Fruit fly (Drosophila melanogaster): Measurements from ENCODE around the gene kek5.

kek5 gene

dm6 chrX:19494830-19495610 is 142.0 kb downstream of the kek5 start, which contains the start of the genes ksh, CG14200 and Pfrx (continued):
- TF ChIP-seq CG7839 (tag; optimal IDR thresholded peaks at IDR 0.05) = no peak
- peak; percentile 88 for TF ChIP-seq vnd (GFP tag; IDR thresholded peaks at IDR 0.05; ENCODE audit: partially characterized antibody)
- TF ChIP-seq pfk (GFP tag; optimal IDR thresholded peaks at IDR 0.05) = peak; percentile 31
- peak; percentile 64; the same call in 2 of the 3 replicates for TF ChIP-seq CG11560 (tag; IDR thresholded peaks at IDR 0.05)
- peak; percentile 39 for TF ChIP-seq nmo (GFP tag; optimal IDR thresholded peaks at IDR 0.05)
- no peak for TF ChIP-seq ci (GFP tag; IDR thresholded peaks at IDR 0.05)
- no peak for TF ChIP-seq CG9215 (GFP tag; IDR thresholded peaks at IDR 0.05)
- TF ChIP-seq prd (optimal IDR thresholded peaks at IDR 0.05) = no peak
- TF ChIP-seq prd (GFP tag; IDR thresholded peaks at IDR 0.05) = peak; percentile 57
- no peak for TF ChIP-seq ranshi (GFP tag; IDR thresholded peaks at IDR 0.05)
- TF ChIP-seq gcm2 (GFP tag; optimal IDR thresholded peaks at IDR 0.05) = no peak
- peak; percentile 37; the same call in 2 of the 3 replicates for TF ChIP-seq CG17361 (GFP tag; IDR thresholded peaks at IDR 0.05)
- TF ChIP-seq CG7786 (GFP tag; optimal IDR thresholded peaks at IDR 0.05) = peak; percentile 14
- no peak for TF ChIP-seq Ssrp (tag; optimal IDR thresholded peaks at IDR 0.05)
- peak; percentile 26; the same call in 1 of the 2 replicates for TF ChIP-seq sisA (GFP tag; IDR thresholded peaks at IDR 0.05)
- no peak for TF ChIP-seq CG18476 (GFP tag; optimal IDR thresholded peaks at IDR 0.05)
- TF ChIP-seq Kr (GFP tag; optimal IDR thresholded peaks at IDR 0.05) = no peak
- no peak for TF ChIP-seq Hmr (GFP tag; optimal IDR thresholded peaks at IDR 0.05)
- TF ChIP-seq CG6272 (GFP tag; IDR thresholded peaks at IDR 0.05) = peak; percentile 40; the same call in 1 of the 2 replicates
- TF ChIP-seq CG11398 (GFP tag; optimal IDR thresholded peaks at IDR 0.05) = no peak
- peak; percentile 46 for TF ChIP-seq Rfx (GFP tag; IDR thresholded peaks at IDR 0.05)
- peak; percentile 19 for TF ChIP-seq CHES-1-like (GFP tag; optimal IDR thresholded peaks at IDR 0.05)
- peak; percentile 59 for TF ChIP-seq CG2129 (GFP tag; IDR thresholded peaks at IDR 0.05; ENCODE audit: partially characterized antibody)
- peak; percentile 42; the same call in 1 of the 3 replicates for TF ChIP-seq zfh1 (GFP tag; IDR thresholded peaks at IDR 0.05)
- no peak for TF ChIP-seq Deaf1 (tag; optimal IDR thresholded peaks at IDR 0.05)
- peak; percentile 17 for TF ChIP-seq Camta (GFP tag; optimal IDR thresholded peaks at IDR 0.05)
- TF ChIP-seq CG11456 (GFP tag; IDR thresholded peaks at IDR 0.05) = 0 out of 3 replicates have a peak, but pooled peaks have one; percentile 51
- peak; percentile 41; the same call in 1 of the 3 replicates for TF ChIP-seq dysf (GFP tag; IDR thresholded peaks at IDR 0.05)
- peak; percentile 85 for TF ChIP-seq Scr (GFP tag; IDR thresholded peaks at IDR 0.05; ENCODE audit: partially characterized antibody)
- peak; percentile 78 for TF ChIP-seq pzg (GFP tag; optimal IDR thresholded peaks at IDR 0.05)
- TF ChIP-seq ind (GFP tag; optimal IDR thresholded peaks at IDR 0.05) = no peak
- no peak for TF ChIP-seq E2f1 (GFP tag; IDR thresholded peaks at IDR 0.05)
- peak; percentile 94 for TF ChIP-seq Bgb (GFP tag; IDR thresholded peaks at IDR 0.05; ENCODE audit: partially characterized antibody)
- peak; percentile 60 for TF ChIP-seq CG2116 (GFP tag; optimal IDR thresholded peaks at IDR 0.05)
- no peak for TF ChIP-seq CG31224 (GFP tag; IDR thresholded peaks at IDR 0.05)
- TF ChIP-seq Abd-B (GFP tag; optimal IDR thresholded peaks at IDR 0.05) = peak; percentile 26
- no peak for TF ChIP-seq usp (GFP tag; optimal IDR thresholded peaks at IDR 0.05)
- TF ChIP-seq tio (GFP tag; optimal IDR thresholded peaks at IDR 0.05) = no peak
- peak; percentile 18 for TF ChIP-seq CG2712 (tag; optimal IDR thresholded peaks at IDR 0.05)
- 0 out of 3 replicates have a peak, but pooled peaks have one; percentile 11 for TF ChIP-seq H15 (GFP tag; IDR thresholded peaks at IDR 0.05)
- TF ChIP-seq CG7271 (tag; optimal IDR thresholded peaks at IDR 0.05) = no peak
- TF ChIP-seq CG14860 (GFP tag; IDR thresholded peaks at IDR 0.05; ENCODE audit: partially characterized antibody) = peak; percentile 85
- peak; percentile 17 for TF ChIP-seq Nf-YC (tag; optimal IDR thresholded peaks at IDR 0.05)
- no peak for TF ChIP-seq ap (GFP tag; IDR thresholded peaks at IDR 0.05)
- no peak for TF ChIP-seq ash1 (GFP tag; optimal IDR thresholded peaks at IDR 0.05)
- TF ChIP-seq Vsx1 (GFP tag; optimal IDR thresholded peaks at IDR 0.05) = no peak
- peak; percentile 89 for TF ChIP-seq Myb (GFP tag; optimal IDR thresholded peaks at IDR 0.05)
- TF ChIP-seq CG14441 (GFP tag; IDR thresholded peaks at IDR 0.05) = 0 out of 2 replicates have a peak, but pooled peaks have one; percentile 12
- TF ChIP-seq CG10321 (GFP tag; IDR thresholded peaks at IDR 0.05) = no peak

Data from whole organism, embryonic.